Fruit fly (Drosophila melanogaster) S2 (cell line): Measurements from ENCODE around the gene Cyp1.

Source experiments
- CG8478 ChIP-seq: fragments of >200 bp; optimal IDR thresholded peaks from 2 replicates; lab custom pipeline; 2018
- CTCF ChIP-seq, 2 experiments: fragments of >200 bp; optimal IDR thresholded peaks; 2 replicates each; lab custom pipeline; 2018

DNA sequence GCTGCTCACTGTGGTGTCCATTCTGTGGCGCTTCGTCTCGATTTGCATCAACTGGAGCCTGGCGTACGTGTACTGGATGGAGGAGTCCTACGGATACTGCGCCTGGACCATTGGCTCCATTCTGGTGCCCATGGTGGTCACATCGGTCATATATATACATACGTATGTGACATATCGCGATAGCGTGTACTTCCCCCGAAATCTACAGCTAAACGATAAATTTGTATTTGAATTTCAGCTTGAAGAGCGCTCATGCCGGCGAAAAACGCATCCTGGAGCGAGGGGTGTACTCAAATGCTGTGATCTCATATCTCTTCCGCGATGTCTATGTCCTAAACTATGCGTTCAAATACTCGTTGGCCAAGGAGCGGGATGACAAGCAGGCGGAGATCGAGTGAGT is 3.4 kb upstream of the Cyp1 start:
- TF ChIP-seq CG8478 (lab: Kevin White, UChicago) (no peak), CTCF (optimal IDR thresholded peaks at IDR 0.05; lab: Kevin White, UChicago) (no peak)
